Worm (Caenorhabditis elegans) whole organism, early embryonic: ENCODE measurements around the gene F26D2.13.

Source experiments
- B0310.2 ChIP-seq: sonication (generic microtip); optimal IDR thresholded peaks from 2 replicates; lab custom pipeline; 2016; ENCODE audit warnings: mild to moderate bottlenecking, missing genetic modification characterization, missing compliant biosample characterization
- ama-1 ChIP-seq: fragments of 150-350 bp; optimal IDR thresholded peaks from 2 replicates; lab custom pipeline; 2014
- ceh-36 ChIP-seq: sonication (generic microtip); optimal IDR thresholded peaks from 2 replicates; lab custom pipeline; 2016; ENCODE audit warnings: missing genetic modification characterization, inconsistent platforms, missing compliant biosample characterization
- ets-7 ChIP-seq: sonication (generic microtip); optimal IDR thresholded peaks from 2 replicates; lab custom pipeline; 2016; ENCODE audit warnings: missing genotype, missing genetic modification characterization, missing compliant biosample characterization

ce11 chrV:16424428-16424827, 11.0 kb downstream of the F26D2.13 start, which contains the start of gene srw-29:
- TF ChIP-seq ama-1, result no peak
- TF ChIP-seq ceh-36, result no peak
- TF ChIP-seq ets-7 (tag; lab: Kevin White, UChicago), result no peak
- no peak for TF ChIP-seq B0310.2 (tag; lab: Kevin White, UChicago)
